Fruit fly (Drosophila melanogaster) whole organism, embryonic: ENCODE data around the gene SMC5.

Experiments
- B-H2 ChIP-seq: fragments of 200-800 bp; sonication (Bioruptor generic); optimal IDR thresholded peaks from 2 replicates; lab custom pipeline; 2018; ENCODE audit warnings: missing biosample characterization, mild to moderate bottlenecking, missing genetic modification characterization
- Bdp1 ChIP-seq: fragments of 200-800 bp; sonication (Bioruptor generic); optimal IDR thresholded peaks from 3 replicates; lab custom pipeline; 2016; ENCODE audit warnings: missing biosample characterization, missing genetic modification characterization
- CG10209 ChIP-seq: fragments of 200-800 bp; sonication (Bioruptor generic); optimal IDR thresholded peaks from 3 replicates; lab custom pipeline; 2017; ENCODE audit warnings: missing biosample characterization, mild to moderate bottlenecking, missing genetic modification characterization, missing genetic modification reagents
- CG1024 ChIP-seq: fragments of 200-800 bp; sonication (Bioruptor generic); IDR thresholded peaks from 2 replicates; pipeline ENCODE4 v1.3.6; 2022; ENCODE audit warnings: missing biosample characterization, missing genetic modification characterization
- CG11723 ChIP-seq: fragments of 200-800 bp; sonication (Bioruptor generic); optimal IDR thresholded peaks from 2 replicates; lab custom pipeline; 2017; ENCODE audit warnings: missing biosample characterization, mild to moderate bottlenecking, missing genetic modification characterization
- CG13123 ChIP-seq: fragments of 200-800 bp; sonication (Bioruptor generic); optimal IDR thresholded peaks from 2 replicates; lab custom pipeline; 2016; ENCODE audit warnings: missing biosample characterization, missing genetic modification characterization
- CG15011 ChIP-seq: fragments of 200-800 bp; sonication (Bioruptor generic); optimal IDR thresholded peaks from 3 replicates; lab custom pipeline; 2018; ENCODE audit warnings: missing biosample characterization, mild to moderate bottlenecking, missing genetic modification characterization
- CG15479 ChIP-seq: fragments of 200-800 bp; sonication (Bioruptor generic); optimal IDR thresholded peaks from 3 replicates; lab custom pipeline; 2019; ENCODE audit warnings: missing biosample characterization, mild to moderate bottlenecking, missing genetic modification characterization, moderate library complexity
- CG17802 ChIP-seq: fragments of 200-800 bp; sonication (Bioruptor generic); optimal IDR thresholded peaks from 2 replicates; lab custom pipeline; 2018; ENCODE audit warnings: missing biosample characterization, mild to moderate bottlenecking, missing genetic modification characterization, moderate library complexity
- CG17829 ChIP-seq: fragments of 200-800 bp; optimal IDR thresholded peaks from 2 replicates; lab custom pipeline; 2019; ENCODE audit warnings: missing biosample characterization, mild to moderate bottlenecking, missing genetic modification characterization, moderate library complexity
- CG2129 ChIP-seq: fragments of 200-800 bp; sonication (Bioruptor generic); IDR thresholded peaks from 2 replicates; pipeline ENCODE4 v1.3.6; 2022; ENCODE audit warnings: missing biosample characterization, missing genetic modification characterization; ENCODE audit not compliant: partially characterized antibody
- CG32767 ChIP-seq: fragments of 200-800 bp; sonication (Bioruptor generic); IDR thresholded peaks from 2 replicates; pipeline ENCODE4 v1.3.6; 2022; ENCODE audit warnings: missing biosample characterization, missing genetic modification characterization
- CG33557 ChIP-seq: fragments of 200-800 bp; sonication (Bioruptor generic); optimal IDR thresholded peaks from 2 replicates; lab custom pipeline; 2019; ENCODE audit warnings: missing biosample characterization, mild to moderate bottlenecking, missing genetic modification characterization, moderate library complexity
- CG5180 ChIP-seq: fragments of 200-800 bp; sonication (Bioruptor generic); optimal IDR thresholded peaks from 3 replicates; lab custom pipeline; 2017; ENCODE audit warnings: missing biosample characterization, missing genetic modification characterization, mild to moderate bottlenecking, moderate library complexity, missing genetic modification reagents
- CG7786 ChIP-seq: fragments of 200-800 bp; sonication (Bioruptor generic); optimal IDR thresholded peaks from 2 replicates; lab custom pipeline; 2016; ENCODE audit warnings: missing biosample characterization, missing genetic modification characterization
- CG8924 ChIP-seq: fragments of 200-800 bp; optimal IDR thresholded peaks from 3 replicates; lab custom pipeline; 2019; ENCODE audit warnings: missing biosample characterization, mild to moderate bottlenecking, missing genetic modification characterization, moderate library complexity
- CrebB ChIP-seq: fragments of 200-800 bp; sonication (Bioruptor generic); optimal IDR thresholded peaks from 3 replicates; lab custom pipeline; 2018; ENCODE audit warnings: missing biosample characterization, mild to moderate bottlenecking, missing genetic modification characterization
- D ChIP-seq, 2 experiments: fragments of 200-800 bp in 1 of 2; fragments of >200 bp in 1 of 2; sonication (Bioruptor generic) in 1 of 2; optimal IDR thresholded peaks; 2 replicates in 1 of 2; 3 replicates in 1 of 2; lab custom pipeline; 2017; ENCODE audit warnings: mild to moderate bottlenecking in 1 of 2, missing biosample characterization in 1 of 2, missing genetic modification characterization in 1 of 2, missing genetic modification reagents in 1 of 2
- Dek ChIP-seq: fragments of 200-800 bp; sonication (Bioruptor generic); optimal IDR thresholded peaks from 3 replicates; lab custom pipeline; 2019; ENCODE audit warnings: missing biosample characterization, mild to moderate bottlenecking, missing genetic modification characterization, moderate library complexity
- Doc3 ChIP-seq: fragments of 200-800 bp; sonication (Bioruptor generic); IDR thresholded peaks from 3 replicates; pipeline ENCODE4 v1.3.6; 2022; ENCODE audit warnings: missing biosample characterization, missing genetic modification characterization; ENCODE audit not compliant: partially characterized antibody
- Dref ChIP-seq: fragments of 200-800 bp; sonication (Bioruptor generic); IDR thresholded peaks from 2 replicates; pipeline ENCODE4 v1.3.6; 2022; ENCODE audit warnings: missing biosample characterization, missing genetic modification characterization
- ERR ChIP-seq: fragments of 200-800 bp; sonication (Bioruptor generic); optimal IDR thresholded peaks from 2 replicates; lab custom pipeline; 2016; ENCODE audit warnings: missing biosample characterization, missing genetic modification characterization
- Gsc ChIP-seq: fragments of 200-800 bp; sonication (Bioruptor generic); IDR thresholded peaks from 2 replicates; pipeline ENCODE4 v1.3.6; 2022; ENCODE audit warnings: missing biosample characterization, missing genetic modification characterization
- Hr3 ChIP-seq: fragments of 200-800 bp; sonication (Bioruptor generic); optimal IDR thresholded peaks from 3 replicates; lab custom pipeline; 2016; ENCODE audit warnings: missing biosample characterization, missing genetic modification characterization
- Hsf ChIP-seq: fragments of 200-800 bp; sonication (Bioruptor generic); optimal IDR thresholded peaks from 3 replicates; lab custom pipeline; 2016; ENCODE audit warnings: missing biosample characterization, missing genetic modification characterization
- Kr ChIP-seq: fragments of 200-800 bp; sonication (Bioruptor generic); optimal IDR thresholded peaks from 2 replicates; lab custom pipeline; 2017; ENCODE audit warnings: missing biosample characterization, mild to moderate bottlenecking, missing genetic modification characterization
- Nf-YC ChIP-seq: fragments of 200-800 bp; optimal IDR thresholded peaks from 3 replicates; lab custom pipeline; 2019; ENCODE audit warnings: missing biosample characterization, mild to moderate bottlenecking, missing genetic modification characterization, moderate library complexity
- Sox100B ChIP-seq: fragments of 200-800 bp; sonication (Bioruptor generic); optimal IDR thresholded peaks from 3 replicates; lab custom pipeline; 2018; ENCODE audit warnings: missing biosample characterization, mild to moderate bottlenecking, missing genetic modification characterization
- ato ChIP-seq: fragments of 200-800 bp; sonication (Bioruptor generic); IDR thresholded peaks from 2 replicates; pipeline ENCODE4 v1.3.6; 2022; ENCODE audit warnings: missing biosample characterization, missing genetic modification characterization; ENCODE audit not compliant: partially characterized antibody
- btn ChIP-seq: fragments of 200-800 bp; sonication (Bioruptor generic); optimal IDR thresholded peaks from 2 replicates; lab custom pipeline; 2016; ENCODE audit warnings: missing biosample characterization, missing genetic modification characterization
- cg ChIP-seq: fragments of 200-800 bp; sonication (Bioruptor generic); optimal IDR thresholded peaks from 3 replicates; lab custom pipeline; 2019; ENCODE audit warnings: missing biosample characterization, mild to moderate bottlenecking, missing genetic modification characterization, moderate library complexity
- chif ChIP-seq, 2 experiments: fragments of 200-800 bp; sonication (Bioruptor generic); optimal IDR thresholded peaks; 3 replicates each; lab custom pipeline; 2016; ENCODE audit warnings: missing biosample characterization in 2 of 2, missing genetic modification characterization in 2 of 2
- chinmo ChIP-seq: fragments of 200-800 bp; sonication (Bioruptor generic); IDR thresholded peaks from 4 replicates; pipeline ENCODE4 v1.3.6; 2022; ENCODE audit warnings: missing biosample characterization, missing genetic modification characterization; ENCODE audit not compliant: partially characterized antibody
- da ChIP-seq: fragments of 200-800 bp; sonication (Bioruptor generic); optimal IDR thresholded peaks from 2 replicates; lab custom pipeline; 2016; ENCODE audit warnings: missing biosample characterization, missing genetic modification characterization
- danr ChIP-seq: fragments of 200-800 bp; sonication (Bioruptor generic); IDR thresholded peaks from 2 replicates; pipeline ENCODE4 v1.3.6; 2022; ENCODE audit warnings: missing biosample characterization, missing genetic modification characterization
- disco-r ChIP-seq: fragments of 200-800 bp; sonication (Bioruptor generic); optimal IDR thresholded peaks from 2 replicates; lab custom pipeline; 2016; ENCODE audit warnings: missing biosample characterization, missing genetic modification characterization
- en ChIP-seq: fragments of 200-800 bp; sonication (Bioruptor generic); optimal IDR thresholded peaks from 2 replicates; lab custom pipeline; 2016; ENCODE audit warnings: missing biosample characterization, missing genetic modification characterization
- fru ChIP-seq: fragments of >200 bp; optimal IDR thresholded peaks from 2 replicates; lab custom pipeline; 2017
- ftz-f1 ChIP-seq: fragments of 200-800 bp; sonication (Bioruptor generic); optimal IDR thresholded peaks from 2 replicates; lab custom pipeline; 2016; ENCODE audit warnings: missing biosample characterization, missing genetic modification characterization
- jumu ChIP-seq: fragments of 200-800 bp; sonication (Bioruptor generic); optimal IDR thresholded peaks from 3 replicates; lab custom pipeline; 2016; ENCODE audit warnings: missing biosample characterization, missing genetic modification characterization
- lbe ChIP-seq: fragments of 200-800 bp; sonication (Bioruptor generic); optimal IDR thresholded peaks from 2 replicates; lab custom pipeline; 2016; ENCODE audit warnings: missing biosample characterization, mild to moderate bottlenecking, missing genetic modification characterization
- nerfin-1 ChIP-seq: fragments of 200-800 bp; sonication (Bioruptor generic); optimal IDR thresholded peaks from 3 replicates; lab custom pipeline; 2019; ENCODE audit warnings: missing biosample characterization, mild to moderate bottlenecking, missing genetic modification characterization, moderate library complexity
- sd ChIP-seq: fragments of 200-800 bp; sonication (Bioruptor generic); optimal IDR thresholded peaks from 3 replicates; lab custom pipeline; 2018; ENCODE audit warnings: missing biosample characterization, mild to moderate bottlenecking, missing genetic modification characterization, moderate library complexity
- slbo ChIP-seq: fragments of 200-800 bp; sonication (Bioruptor generic); IDR thresholded peaks from 2 replicates; pipeline ENCODE4 v1.3.6; 2022; ENCODE audit warnings: missing biosample characterization, missing genetic modification characterization
- ssp ChIP-seq: fragments of 200-800 bp; sonication (Bioruptor generic); IDR thresholded peaks from 2 replicates; pipeline ENCODE4 v1.3.6; 2022; ENCODE audit warnings: missing biosample characterization, missing genetic modification characterization
- tio ChIP-seq: fragments of 200-800 bp; sonication (Bioruptor generic); optimal IDR thresholded peaks from 2 replicates; lab custom pipeline; 2017; ENCODE audit warnings: missing biosample characterization, missing genetic modification characterization, inconsistent platforms
- toy ChIP-seq: fragments of 200-800 bp; sonication (Bioruptor generic); IDR thresholded peaks from 2 replicates; pipeline ENCODE4 v1.3.6; 2022; ENCODE audit warnings: missing biosample characterization, missing genetic modification characterization
- trem ChIP-seq: fragments of 200-800 bp; optimal IDR thresholded peaks from 3 replicates; lab custom pipeline; 2019; ENCODE audit warnings: missing biosample characterization, mild to moderate bottlenecking, missing genetic modification characterization, moderate library complexity
- trh ChIP-seq: fragments of 200-800 bp; sonication (Bioruptor generic); optimal IDR thresholded peaks from 2 replicates; lab custom pipeline; 2016; ENCODE audit warnings: missing biosample characterization, missing genetic modification characterization
- wdn ChIP-seq: fragments of 200-800 bp; sonication (Bioruptor generic); IDR thresholded peaks from 2 replicates; pipeline ENCODE4 v1.3.6; 2022; ENCODE audit warnings: missing biosample characterization, missing genetic modification characterization
- wek ChIP-seq: fragments of 200-800 bp; sonication (Bioruptor generic); optimal IDR thresholded peaks from 3 replicates; lab custom pipeline; 2018; ENCODE audit warnings: missing biosample characterization, mild to moderate bottlenecking, missing genetic modification characterization, moderate library complexity

SMC5 gene

DNA sequence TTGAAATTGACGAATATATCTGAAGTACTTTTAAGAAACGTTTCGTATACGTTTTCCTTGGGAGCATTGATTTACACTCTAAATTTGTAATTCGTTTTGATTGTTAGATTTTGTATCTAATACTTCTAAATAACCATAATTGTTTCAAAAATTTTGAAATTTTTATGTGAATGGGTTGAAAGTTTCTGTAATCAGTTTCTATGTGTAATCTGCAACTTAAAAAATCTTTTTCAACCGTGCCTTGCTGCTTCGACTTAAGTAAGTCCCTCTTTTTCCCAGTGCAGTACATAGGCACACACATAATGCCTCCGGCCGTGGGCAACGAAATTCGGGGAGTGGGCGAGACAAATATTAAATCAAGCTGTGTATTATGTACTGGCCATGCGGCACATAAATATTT, 16.4 kb downstream of the SMC5 start (continued):
- TF ChIP-seq ato (GFP tag; lab: Robert Waterston, UW) (no peak), ERR (GFP tag; lab: Kevin White, UChicago) (no peak), CG17802 (tag; lab: Kevin White, UChicago) (no peak), Gsc (GFP tag; lab: Robert Waterston, UW) (no peak), danr (GFP tag; lab: Robert Waterston, UW) (no peak), ssp (GFP tag; lab: Robert Waterston, UW) (no peak), CG7786 (GFP tag; lab: Kevin White, UChicago) (no peak), en (GFP tag; lab: Kevin White, UChicago) (no peak), Sox100B (GFP tag; lab: Kevin White, UChicago) (no peak), Doc3 (no peak), ftz-f1 (GFP tag; lab: Kevin White, UChicago) (no peak), wek (GFP tag; lab: Kevin White, UChicago) (no peak), CG10209 (GFP tag; lab: Kevin White, UChicago) (no peak), Dek (tag; lab: Kevin White, UChicago) (no peak), CG17829 (tag; lab: Kevin White, UChicago) (peak; percentile 7), CG11723 (no peak), slbo (GFP tag; lab: Robert Waterston, UW) (no peak), D (optimal IDR thresholded peaks at IDR 0.05; lab: Kevin White, UChicago) (no peak), D (GFP tag; optimal IDR thresholded peaks at IDR 0.05; lab: Kevin White, UChicago) (peak; percentile 1), fru (lab: Kevin White, UChicago) (no peak), Kr (no peak), chif (GFP tag; optimal IDR thresholded peaks at IDR 0.05; lab: Kevin White, UChicago) (peak in 1 of 2 experiments; percentile 14), Hr3 (GFP tag; lab: Kevin White, UChicago) (peak; percentile 31), disco-r (no peak), toy (GFP tag; lab: Robert Waterston, UW) (no peak), sd (no peak), CG33557 (GFP tag; lab: Kevin White, UChicago) (no peak), nerfin-1 (tag; lab: Kevin White, UChicago) (no peak), B-H2 (GFP tag; lab: Kevin White, UChicago) (no peak), Bdp1 (no peak), CG1024 (GFP tag; lab: Robert Waterston, UW) (no peak), Nf-YC (tag; lab: Kevin White, UChicago) (no peak), Dref (GFP tag; lab: Robert Waterston, UW) (no peak), jumu (no peak), CG5180 (GFP tag; lab: Kevin White, UChicago) (no peak), chinmo (no peak), CG2129 (no peak), lbe (GFP tag; lab: Kevin White, UChicago) (no peak), CG15011 (GFP tag; lab: Kevin White, UChicago) (no peak), CG32767 (0 out of 2 replicates have a peak, but pooled peaks have one; percentile 17), cg (no peak), CrebB (tag; lab: Kevin White, UChicago) (no peak), trh (GFP tag; lab: Kevin White, UChicago) (no peak), CG15479 (GFP tag; lab: Kevin White, UChicago) (no peak), Hsf (GFP tag; lab: Kevin White, UChicago) (no peak), tio (peak; percentile 29), trem (tag; lab: Kevin White, UChicago) (peak; percentile 12), btn (GFP tag; lab: Kevin White, UChicago) (no peak), da (GFP tag; lab: Kevin White, UChicago) (no peak), wdn (GFP tag; lab: Robert Waterston, UW) (no peak), CG8924 (no peak), CG13123 (GFP tag; lab: Kevin White, UChicago) (no peak)
